Worm (Caenorhabditis elegans): ENCODE measurements around the gene pqn-39.

DNA sequence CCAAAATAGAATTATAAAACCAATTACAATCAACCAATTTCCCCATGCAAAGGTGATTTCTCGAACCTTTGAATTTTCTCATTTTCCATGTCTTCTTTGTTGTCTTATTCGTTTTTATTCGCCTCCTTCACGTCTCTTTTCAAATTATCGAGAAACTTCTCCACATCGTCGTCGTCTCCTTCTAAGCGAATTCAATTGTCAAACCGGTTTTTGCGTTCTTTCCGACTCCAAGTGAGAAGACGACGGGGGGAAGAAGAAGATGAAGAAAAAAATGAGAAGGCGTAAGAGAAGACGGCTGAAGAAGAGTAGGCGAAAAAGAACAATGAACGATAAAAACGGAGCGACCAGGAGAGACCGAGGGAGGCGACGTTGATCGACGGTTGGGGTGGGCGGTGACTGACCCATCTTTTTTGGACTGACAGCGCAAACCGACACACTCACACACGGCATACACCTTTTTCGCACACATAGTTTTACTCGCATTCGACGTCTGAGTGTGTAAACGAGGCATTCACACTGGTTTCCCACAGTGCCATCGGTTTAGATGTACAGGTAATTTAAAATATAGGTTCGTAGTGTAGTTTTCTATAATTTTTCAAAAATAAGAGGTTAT is 48.0 kb downstream of the pqn-39 start:
- TF ChIP-seq lin-39 (tag; optimal IDR thresholded peaks at IDR 0.05) (no peak), pqm-1 (tag; optimal IDR thresholded peaks at IDR 0.05) (no peak), fkh-10 (GFP tag; optimal IDR thresholded peaks at IDR 0.05) (no peak), daf-12 (tag; optimal IDR thresholded peaks at IDR 0.05) (no peak), nhr-77 (tag; optimal IDR thresholded peaks at IDR 0.05) (no peak), tbx-2 (tag; optimal IDR thresholded peaks at IDR 0.05) (no peak)

Measured in whole organism, L3 larva.